Fruit fly (Drosophila melanogaster): ENCODE data around the gene Flo2.

dm6 chrX:14878917-14879316, 39.7 kb downstream of the Flo2 start:
- no peak for TF ChIP-seq CG13296 (GFP tag; optimal IDR thresholded peaks at IDR 0.05)
- no peak for TF ChIP-seq h (optimal IDR thresholded peaks at IDR 0.05)
- no peak for TF ChIP-seq CG2129 (GFP tag; IDR thresholded peaks at IDR 0.05; ENCODE audit: partially characterized antibody)
- TF ChIP-seq emc (GFP tag; optimal IDR thresholded peaks at IDR 0.05), result no peak
- TF ChIP-seq CG1792 (GFP tag; optimal IDR thresholded peaks at IDR 0.05), result no peak
- no peak for TF ChIP-seq Hey (tag; optimal IDR thresholded peaks at IDR 0.05)
- TF ChIP-seq bigmax (GFP tag; optimal IDR thresholded peaks at IDR 0.05), result no peak
- TF ChIP-seq CG10462 (GFP tag; optimal IDR thresholded peaks at IDR 0.05), result no peak
- no peak for TF ChIP-seq bsh (GFP tag; optimal IDR thresholded peaks at IDR 0.05)
- TF ChIP-seq ara (GFP tag; IDR thresholded peaks at IDR 0.05), result no peak
- no peak for TF ChIP-seq al (GFP tag; IDR thresholded peaks at IDR 0.05)
